Fruit fly (Drosophila melanogaster) whole organism, embryonic: ENCODE measurements around the gene CG1231.

Experiments used
- Antp ChIP-seq: fragments of 200-800 bp; sonication (Bioruptor generic); optimal IDR thresholded peaks from 3 replicates; lab custom pipeline; 2016; ENCODE audit warnings: missing biosample characterization, missing genetic modification characterization
- C15 ChIP-seq: fragments of 200-800 bp; sonication (Bioruptor generic); IDR thresholded peaks from 3 replicates; pipeline ENCODE4 v1.3.6; 2022; ENCODE audit warnings: missing biosample characterization, missing genetic modification characterization
- CG12236 ChIP-seq: fragments of 200-800 bp; sonication (Bioruptor generic); optimal IDR thresholded peaks from 2 replicates; lab custom pipeline; 2016; ENCODE audit warnings: missing biosample characterization, missing genetic modification characterization
- CG12299 ChIP-seq: fragments of 200-800 bp; sonication (Bioruptor generic); optimal IDR thresholded peaks from 2 replicates; lab custom pipeline; 2018; ENCODE audit warnings: missing biosample characterization, mild to moderate bottlenecking, missing genetic modification characterization
- CG13287 ChIP-seq: fragments of 200-800 bp; sonication (Bioruptor generic); IDR thresholded peaks from 2 replicates; pipeline ENCODE4 v1.3.6; 2022; ENCODE audit warnings: missing biosample characterization, missing genetic modification characterization; ENCODE audit not compliant: partially characterized antibody
- CG16813 ChIP-seq: fragments of 200-800 bp; sonication (Bioruptor generic); IDR thresholded peaks from 3 replicates; pipeline ENCODE4 v1.3.6; 2022; ENCODE audit warnings: missing biosample characterization, missing genetic modification characterization; ENCODE audit not compliant: partially characterized antibody
- CG17359 ChIP-seq: fragments of 200-800 bp; sonication (Bioruptor generic); optimal IDR thresholded peaks from 3 replicates; lab custom pipeline; 2018; ENCODE audit warnings: missing biosample characterization, mild to moderate bottlenecking, missing genetic modification characterization, moderate library complexity
- CG18262 ChIP-seq: fragments of 200-800 bp; optimal IDR thresholded peaks from 3 replicates; lab custom pipeline; 2019; ENCODE audit warnings: missing biosample characterization, mild to moderate bottlenecking, missing genetic modification characterization, moderate library complexity
- CG18476 ChIP-seq: fragments of 200-800 bp; sonication (Bioruptor generic); optimal IDR thresholded peaks from 2 replicates; lab custom pipeline; 2016; ENCODE audit warnings: missing biosample characterization, mild to moderate bottlenecking, missing genetic modification characterization
- CG30403 ChIP-seq: fragments of 200-800 bp; sonication (Bioruptor generic); optimal IDR thresholded peaks from 3 replicates; lab custom pipeline; 2016; ENCODE audit warnings: missing biosample characterization, missing genetic modification characterization
- CG31224 ChIP-seq: fragments of 200-800 bp; sonication (Bioruptor generic); IDR thresholded peaks from 2 replicates; pipeline ENCODE4 v1.3.6; 2022; ENCODE audit warnings: missing biosample characterization, missing genetic modification characterization
- CG31365 ChIP-seq: fragments of 200-800 bp; sonication (Bioruptor generic); optimal IDR thresholded peaks from 2 replicates; lab custom pipeline; 2018; ENCODE audit warnings: missing biosample characterization, mild to moderate bottlenecking, missing genetic modification characterization
- CG6689 ChIP-seq: fragments of 200-800 bp; sonication (Bioruptor generic); IDR thresholded peaks from 2 replicates; pipeline ENCODE4 v1.3.6; 2022; ENCODE audit warnings: missing biosample characterization, missing genetic modification characterization
- CG6813 ChIP-seq: fragments of 200-800 bp; sonication (Bioruptor generic); optimal IDR thresholded peaks from 2 replicates; lab custom pipeline; 2017; ENCODE audit warnings: missing biosample characterization, missing genetic modification characterization, mild to moderate bottlenecking, moderate library complexity, missing genetic modification reagents
- CG7372 ChIP-seq: fragments of 200-800 bp; sonication (Bioruptor generic); IDR thresholded peaks from 2 replicates; pipeline ENCODE4 v1.3.6; 2022; ENCODE audit warnings: missing biosample characterization, missing genetic modification characterization
- Camta ChIP-seq: fragments of 200-800 bp; sonication (Bioruptor generic); optimal IDR thresholded peaks from 2 replicates; lab custom pipeline; 2016; ENCODE audit warnings: missing biosample characterization, missing genetic modification characterization
- Dll ChIP-seq: fragments of 200-800 bp; sonication (Bioruptor generic); IDR thresholded peaks from 4 replicates; pipeline ENCODE4 v1.3.6; 2022; ENCODE audit warnings: missing biosample characterization, missing genetic modification characterization; ENCODE audit not compliant: partially characterized antibody
- Doc2 ChIP-seq: fragments of 200-800 bp; sonication (Bioruptor generic); IDR thresholded peaks from 2 replicates; pipeline ENCODE4 v1.3.6; 2022; ENCODE audit warnings: missing biosample characterization, missing genetic modification characterization
- Ets65A ChIP-seq: fragments of 200-800 bp; sonication (Bioruptor generic); peaks from one replicate; lab custom pipeline; 2016; ENCODE audit warnings: missing biosample characterization, missing genetic modification characterization
- Ets97D ChIP-seq: fragments of 200-800 bp; sonication (Bioruptor generic); optimal IDR thresholded peaks from 3 replicates; lab custom pipeline; 2016; ENCODE audit warnings: missing biosample characterization, missing genetic modification characterization
- HLH54F ChIP-seq: fragments of 200-800 bp; sonication (Bioruptor generic); optimal IDR thresholded peaks from 3 replicates; lab custom pipeline; 2016; ENCODE audit warnings: missing biosample characterization, missing genetic modification characterization
- Hand ChIP-seq: fragments of 200-800 bp; sonication (Bioruptor generic); optimal IDR thresholded peaks from 2 replicates; lab custom pipeline; 2017; ENCODE audit warnings: mild to moderate bottlenecking, missing biosample characterization, missing genetic modification reagents, missing genetic modification characterization
- Hey ChIP-seq: fragments of 200-800 bp; sonication (Bioruptor generic); optimal IDR thresholded peaks from 3 replicates; lab custom pipeline; 2018; ENCODE audit warnings: missing biosample characterization, mild to moderate bottlenecking, missing genetic modification characterization
- Kr ChIP-seq: fragments of 200-800 bp; sonication (Bioruptor generic); optimal IDR thresholded peaks from 2 replicates; lab custom pipeline; 2017; ENCODE audit warnings: missing biosample characterization, mild to moderate bottlenecking, missing genetic modification characterization
- Lhr ChIP-seq: fragments of 200-800 bp; sonication (Bioruptor generic); optimal IDR thresholded peaks from 3 replicates; lab custom pipeline; 2017; ENCODE audit warnings: mild to moderate bottlenecking, missing biosample characterization, missing genetic modification reagents, missing genetic modification characterization
- NC2α ChIP-seq: fragments of 200-800 bp; sonication (Bioruptor generic); optimal IDR thresholded peaks from 2 replicates; lab custom pipeline; 2016; ENCODE audit warnings: missing biosample characterization, missing genetic modification characterization
- Nf-YC ChIP-seq: fragments of 200-800 bp; optimal IDR thresholded peaks from 3 replicates; lab custom pipeline; 2019; ENCODE audit warnings: missing biosample characterization, mild to moderate bottlenecking, missing genetic modification characterization, moderate library complexity
- Sox100B ChIP-seq: fragments of 200-800 bp; sonication (Bioruptor generic); optimal IDR thresholded peaks from 3 replicates; lab custom pipeline; 2018; ENCODE audit warnings: missing biosample characterization, mild to moderate bottlenecking, missing genetic modification characterization
- Trl ChIP-seq, 3 experiments: fragments of >200 bp in 2 of 3; fragments of 200-800 bp in 1 of 3; sonication (Bioruptor generic) in 1 of 3; optimal IDR thresholded peaks; 2 replicates in 1 of 3; 3 replicates in 2 of 3; lab custom pipeline; 2016 to 2017; ENCODE audit warnings: missing biosample characterization in 1 of 3, missing genetic modification characterization in 1 of 3
- Vsx1 ChIP-seq: fragments of 200-800 bp; sonication (Bioruptor generic); optimal IDR thresholded peaks from 2 replicates; lab custom pipeline; 2017; ENCODE audit warnings: missing biosample characterization, mild to moderate bottlenecking, missing genetic modification characterization, missing genetic modification reagents
- Xrp1 ChIP-seq: fragments of 200-800 bp; sonication (Bioruptor generic); IDR thresholded peaks from 2 replicates; pipeline ENCODE4 v1.3.6; 2022; ENCODE audit warnings: missing biosample characterization, missing genetic modification characterization
- az2 ChIP-seq: fragments of 200-800 bp; sonication (Bioruptor generic); optimal IDR thresholded peaks from 3 replicates; lab custom pipeline; 2016; ENCODE audit warnings: missing biosample characterization, missing genetic modification characterization
- bsh ChIP-seq, 2 experiments: fragments of 200-800 bp; sonication (Bioruptor generic); optimal IDR thresholded peaks; 2 replicates each; lab custom pipeline; 2017 to 2018; ENCODE audit warnings: mild to moderate bottlenecking in 2 of 2, missing biosample characterization in 2 of 2, missing genetic modification characterization in 2 of 2, moderate library complexity in 1 of 2
- cas ChIP-seq: fragments of 200-800 bp; sonication (Bioruptor generic); IDR thresholded peaks from 2 replicates; pipeline ENCODE4 v1.3.6; 2022; ENCODE audit warnings: missing biosample characterization, missing genetic modification characterization
- ci ChIP-seq: fragments of 200-800 bp; sonication (Bioruptor generic); IDR thresholded peaks from 3 replicates; pipeline ENCODE4 v1.3.6; 2022; ENCODE audit warnings: missing biosample characterization, missing genetic modification characterization
- corto ChIP-seq: fragments of 200-800 bp; sonication (Bioruptor generic); optimal IDR thresholded peaks from 2 replicates; lab custom pipeline; 2016; ENCODE audit warnings: missing biosample characterization, mild to moderate bottlenecking, missing genetic modification characterization, moderate library complexity
- cwo ChIP-seq: fragments of 200-800 bp; sonication (Bioruptor generic); optimal IDR thresholded peaks from 3 replicates; lab custom pipeline; 2017; ENCODE audit warnings: missing biosample characterization, missing genetic modification characterization, mild to moderate bottlenecking, moderate library complexity, missing genetic modification reagents
- dm ChIP-seq: fragments of 200-800 bp; sonication (Bioruptor generic); optimal IDR thresholded peaks from 3 replicates; lab custom pipeline; 2016; ENCODE audit warnings: missing biosample characterization, missing genetic modification characterization
- fd96Cb ChIP-seq: fragments of 200-800 bp; sonication (Bioruptor generic); optimal IDR thresholded peaks from 2 replicates; lab custom pipeline; 2018; ENCODE audit warnings: missing biosample characterization, mild to moderate bottlenecking, missing genetic modification characterization, moderate library complexity
- gce ChIP-seq: fragments of 200-800 bp; sonication (Bioruptor generic); IDR thresholded peaks from 3 replicates; pipeline ENCODE4 v1.3.6; 2022; ENCODE audit warnings: missing biosample characterization, missing genetic modification characterization
- jigr1 ChIP-seq: fragments of 200-800 bp; sonication (Bioruptor generic); IDR thresholded peaks from 3 replicates; pipeline ENCODE4 v1.3.6; 2022; ENCODE audit warnings: missing biosample characterization, missing genetic modification characterization
- kay ChIP-seq: fragments of 200-800 bp; sonication (Bioruptor generic); optimal IDR thresholded peaks from 2 replicates; lab custom pipeline; 2016; ENCODE audit warnings: missing biosample characterization, missing genetic modification characterization
- org-1 ChIP-seq: fragments of 200-800 bp; sonication (Bioruptor generic); optimal IDR thresholded peaks from 2 replicates; lab custom pipeline; 2017; ENCODE audit warnings: missing biosample characterization, missing genetic modification characterization
- pan ChIP-seq, 4 experiments: fragments of >200 bp in 3 of 4; fragments of 200-800 bp in 1 of 4; sonication (Bioruptor generic) in 1 of 4; optimal IDR thresholded peaks in 3 of 4; IDR thresholded peaks in 1 of 4; 2 replicates each; pipeline versions ENCODE4 v1.3.6 to Lab custom; 2017 to 2022; ENCODE audit warnings: missing biosample characterization in 2 of 4, missing genetic modification characterization in 2 of 4, mixed read lengths in 1 of 4
- peb ChIP-seq: fragments of 200-800 bp; sonication (Bioruptor generic); IDR thresholded peaks from 2 replicates; pipeline ENCODE4 v1.3.6; 2022; ENCODE audit warnings: missing biosample characterization, missing genetic modification characterization
- sc ChIP-seq, 3 experiments: fragments of >200 bp in 2 of 3; fragments of 200-800 bp in 1 of 3; sonication (Bioruptor generic) in 1 of 3; optimal IDR thresholded peaks; 2 replicates in 2 of 3; 3 replicates in 1 of 3; lab custom pipeline; 2017; ENCODE audit warnings: mild to moderate bottlenecking in 1 of 3, missing biosample characterization in 1 of 3, missing genetic modification characterization in 1 of 3, missing genetic modification reagents in 1 of 3
- sima ChIP-seq: fragments of 200-800 bp; sonication (Bioruptor generic); optimal IDR thresholded peaks from 2 replicates; lab custom pipeline; 2016; ENCODE audit warnings: missing biosample characterization, missing genetic modification characterization
- slbo ChIP-seq: fragments of 200-800 bp; sonication (Bioruptor generic); IDR thresholded peaks from 2 replicates; pipeline ENCODE4 v1.3.6; 2022; ENCODE audit warnings: missing biosample characterization, missing genetic modification characterization
- stc ChIP-seq: fragments of 200-800 bp; sonication (Bioruptor generic); IDR thresholded peaks from 2 replicates; pipeline ENCODE4 v1.3.6; 2022; ENCODE audit warnings: missing biosample characterization, missing genetic modification characterization
- tna ChIP-seq: fragments of 200-800 bp; sonication (Bioruptor generic); IDR thresholded peaks from 2 replicates; pipeline ENCODE4 v1.3.6; 2022; ENCODE audit warnings: missing biosample characterization, missing genetic modification characterization; ENCODE audit not compliant: partially characterized antibody

Gene CG1231

DNA sequence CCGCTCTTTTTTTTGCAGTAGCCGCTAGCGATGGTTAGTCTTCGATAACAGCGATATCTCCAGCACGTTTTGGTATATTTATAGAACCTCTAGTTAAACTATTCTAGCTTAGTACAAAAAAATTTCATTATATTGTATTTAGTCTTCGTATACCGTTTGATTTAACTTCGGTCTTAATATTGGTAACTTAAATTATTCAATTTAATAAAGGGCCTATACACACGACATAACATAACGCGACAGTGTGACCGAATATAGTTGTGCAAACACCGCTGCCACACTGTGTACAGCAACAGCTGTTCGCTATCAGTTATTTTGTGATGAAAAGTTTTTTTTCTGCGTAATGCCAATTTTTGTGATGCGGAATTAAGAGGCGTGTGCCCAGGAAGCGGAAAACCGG lies 5.0 kb downstream of the CG1231 start, which contains the start of the genes Cdc5 and CG1233 (continued):
- no peak for TF ChIP-seq jigr1 (GFP tag; lab: Robert Waterston, UW)
- TF ChIP-seq Sox100B (GFP tag; lab: Kevin White, UChicago): no peak
- no peak for TF ChIP-seq CG12236 (GFP tag; lab: Kevin White, UChicago)
- TF ChIP-seq CG31224 (GFP tag; lab: Robert Waterston, UW): no peak
- no peak for TF ChIP-seq Hey (tag; lab: Kevin White, UChicago)
- no peak for TF ChIP-seq tna (GFP tag; lab: Robert Waterston, UW)
- no peak for TF ChIP-seq az2 (GFP tag; lab: Kevin White, UChicago)
- no peak for TF ChIP-seq cas
- TF ChIP-seq cwo (GFP tag; lab: Kevin White, UChicago): no peak
- no peak for TF ChIP-seq fd96Cb
- TF ChIP-seq Antp (GFP tag; lab: Kevin White, UChicago): no peak
- TF ChIP-seq Camta (GFP tag; lab: Kevin White, UChicago): no peak
- no peak for TF ChIP-seq pan (optimal IDR thresholded peaks at IDR 0.05; lab: Kevin White, UChicago)
- TF ChIP-seq pan (GFP tag; optimal IDR thresholded peaks at IDR 0.05 in 1 of 2, IDR thresholded peaks at IDR 0.05 in 1 of 2): peak in 1 of 2 experiments; percentile 6
- TF ChIP-seq kay (GFP tag; lab: Kevin White, UChicago): no peak
- peak; percentile 46 for TF ChIP-seq HLH54F (GFP tag; lab: Kevin White, UChicago)
- TF ChIP-seq sima (GFP tag; lab: Kevin White, UChicago): no peak
- no peak for TF ChIP-seq CG31365 (tag; lab: Kevin White, UChicago)
- TF ChIP-seq CG12299: peak; percentile 45
- peak in 1 of 2 experiments; percentile 42 for TF ChIP-seq bsh (GFP tag; optimal IDR thresholded peaks at IDR 0.05; lab: Kevin White, UChicago)
- no peak for TF ChIP-seq CG18476
- TF ChIP-seq Hand (GFP tag; lab: Kevin White, UChicago): no peak
- TF ChIP-seq CG6813 (GFP tag; lab: Kevin White, UChicago): no peak
- TF ChIP-seq ci (GFP tag; lab: Robert Waterston, UW): peak; percentile 78
- no peak for TF ChIP-seq C15 (GFP tag; lab: Robert Waterston, UW)
- peak; percentile 75 for TF ChIP-seq Ets97D (GFP tag; lab: Kevin White, UChicago)
- TF ChIP-seq Trl (optimal IDR thresholded peaks at IDR 0.05; lab: Kevin White, UChicago): no peak
- peak; percentile 15 for TF ChIP-seq Trl (GFP tag; optimal IDR thresholded peaks at IDR 0.05; lab: Kevin White, UChicago)
- no peak for TF ChIP-seq Vsx1 (GFP tag; lab: Kevin White, UChicago)
- TF ChIP-seq NC2α: no peak
- TF ChIP-seq Kr (GFP tag; lab: Kevin White, UChicago): no peak
- no peak for TF ChIP-seq sc (optimal IDR thresholded peaks at IDR 0.05; lab: Kevin White, UChicago)
- no peak for TF ChIP-seq sc (GFP tag; optimal IDR thresholded peaks at IDR 0.05; lab: Kevin White, UChicago)
- TF ChIP-seq CG30403 (GFP tag; lab: Kevin White, UChicago): no peak
- TF ChIP-seq corto: no peak
- TF ChIP-seq CG17359 (tag; lab: Kevin White, UChicago): no peak
- TF ChIP-seq Xrp1 (GFP tag; lab: Robert Waterston, UW): peak; percentile 59; the same call in 1 of the 2 replicates
- peak; percentile 71 for TF ChIP-seq Dll (GFP tag; lab: Robert Waterston, UW)
- no peak for TF ChIP-seq CG7372 (GFP tag; lab: Robert Waterston, UW)
- TF ChIP-seq peb (GFP tag; lab: Robert Waterston, UW): no peak
- no peak for TF ChIP-seq stc (GFP tag; lab: Robert Waterston, UW)
- peak; percentile 38 for TF ChIP-seq dm
- TF ChIP-seq Nf-YC (tag; lab: Kevin White, UChicago): no peak
- TF ChIP-seq CG13287 (GFP tag; lab: Robert Waterston, UW): peak; percentile 75
- TF ChIP-seq CG6689 (GFP tag; lab: Robert Waterston, UW): no peak
- TF ChIP-seq Doc2 (GFP tag; lab: Robert Waterston, UW): no peak
- TF ChIP-seq CG18262 (tag; lab: Kevin White, UChicago): no peak
- peak; percentile 49; the same call in 1 of the 3 replicates for TF ChIP-seq CG16813 (GFP tag; lab: Robert Waterston, UW)
- TF ChIP-seq org-1 (GFP tag; lab: Kevin White, UChicago): no peak
- TF ChIP-seq Lhr: no peak
- peak; percentile 49; the same call in 1 of the 2 replicates for TF ChIP-seq slbo (GFP tag; lab: Robert Waterston, UW)
- peak; percentile 79 for TF ChIP-seq Ets65A
- no peak for TF ChIP-seq gce (GFP tag; lab: Robert Waterston, UW)
